Worm (Caenorhabditis elegans) whole organism, L1 larva: ENCODE results near the gene srt-16.

Experiments used
- elt-3 ChIP-seq, 6 experiments: fragments of 150-350 bp in 1 of 6; sonication (generic microtip); optimal IDR thresholded peaks; 2 replicates each; lab custom pipeline; 2017 to 2018; ENCODE audit warnings: missing biosample characterization in 6 of 6, missing genetic modification characterization in 6 of 6, inconsistent platforms in 1 of 6
- fos-1 ChIP-seq: fragments of 150-350 bp; optimal IDR thresholded peaks from 2 replicates; lab custom pipeline; 2014; ENCODE audit warnings: missing biosample characterization, missing genetic modification characterization
- lin-39 ChIP-seq: fragments of 150-350 bp; optimal IDR thresholded peaks from 2 replicates; lab custom pipeline; 2014; ENCODE audit warnings: missing biosample characterization, missing genetic modification reagents, missing genetic modification characterization
- nhr-11 ChIP-seq: fragments of 150-350 bp; optimal IDR thresholded peaks from 2 replicates; lab custom pipeline; 2014; ENCODE audit warnings: missing biosample characterization, missing genetic modification characterization
- nhr-28 ChIP-seq: fragments of 150-350 bp; optimal IDR thresholded peaks from 2 replicates; lab custom pipeline; 2014; ENCODE audit warnings: missing biosample characterization, missing genetic modification characterization

- no peak for TF ChIP-seq nhr-28 (tag; lab: Kevin White, UChicago)
- TF ChIP-seq lin-39 (tag; lab: Kevin White, UChicago), result no peak
- no peak for TF ChIP-seq nhr-11 (tag; lab: Kevin White, UChicago)
- TF ChIP-seq elt-3 (tag; optimal IDR thresholded peaks at IDR 0.05; lab: Kevin White, UChicago), result no peak
- no peak for TF ChIP-seq fos-1
These were observed 19.5 kb downstream of the srt-16 start, which contains the start of gene F59D6.1 for ce11 chrV:3044837-3045236.
